Worm (Caenorhabditis elegans): ENCODE measurements around the gene gcy-27.

Gene gcy-27

DNA sequence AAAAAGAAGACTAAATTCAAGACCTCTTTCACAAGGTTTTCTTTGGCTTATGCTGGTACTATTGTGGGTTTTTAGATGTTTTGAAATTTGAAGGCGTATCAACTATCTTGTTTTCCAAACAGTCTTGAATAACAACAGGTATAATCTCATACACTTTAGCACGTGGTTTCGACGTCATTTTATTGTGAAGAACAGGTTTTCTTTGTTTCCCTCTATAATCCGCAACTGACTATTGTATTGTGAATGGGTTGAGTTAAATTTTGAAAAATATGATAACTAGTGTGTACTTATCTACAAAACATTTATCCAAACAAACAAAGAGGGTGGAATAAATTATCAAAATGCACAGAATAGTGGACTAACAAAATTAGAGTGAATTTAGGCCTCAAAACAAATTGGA, 4.8 kb upstream of the gcy-27 start:
- TF ChIP-seq klf-2 (GFP tag; conservative IDR thresholded peaks at IDR 0.05) (no peak), ztf-23 (GFP tag; IDR thresholded peaks at IDR 0.05) (no peak), med-1 (GFP tag; optimal IDR thresholded peaks at IDR 0.05; ENCODE audit: insufficient read depth) (no peak), flt-1 (GFP tag; IDR thresholded peaks at IDR 0.05) (no peak), cog-1 (tag; optimal IDR thresholded peaks at IDR 0.05) (no peak), tab-1 (GFP tag; IDR thresholded peaks at IDR 0.05) (no peak), ztf-29 (GFP tag; IDR thresholded peaks at IDR 0.05) (no peak), T22C8.4 (GFP tag; IDR thresholded peaks at IDR 0.05) (no peak), ref-1 (GFP tag; conservative IDR thresholded peaks at IDR 0.05) (no peak)

ce11 chrIV:17440417-17440816, 4.0 kb upstream of the gcy-27 start, which contains the start of gene F08A7.1:
Gene F08A7.1, plus strand, starts transcription at chrIV:17440607.
- no peak for TF ChIP-seq flt-1 (GFP tag; IDR thresholded peaks at IDR 0.05)
- no peak for TF ChIP-seq cog-1 (tag; optimal IDR thresholded peaks at IDR 0.05)
- no peak for TF ChIP-seq tab-1 (GFP tag; IDR thresholded peaks at IDR 0.05)
- no peak for TF ChIP-seq ztf-23 (GFP tag; IDR thresholded peaks at IDR 0.05)
- TF ChIP-seq klf-2 (GFP tag; conservative IDR thresholded peaks at IDR 0.05): no peak
- TF ChIP-seq med-1 (GFP tag; optimal IDR thresholded peaks at IDR 0.05; ENCODE audit: insufficient read depth): no peak
- TF ChIP-seq T22C8.4 (GFP tag; IDR thresholded peaks at IDR 0.05): no peak

- TF ChIP-seq ztf-23 (GFP tag; IDR thresholded peaks at IDR 0.05) (no peak), klf-2 (GFP tag; conservative IDR thresholded peaks at IDR 0.05) (no peak), ztf-29 (GFP tag; IDR thresholded peaks at IDR 0.05) (no peak)
These were observed 3.5 kb upstream of the gcy-27 start, which contains the start of gene C06A12.19 for ce11 chrIV:17440001-17440400. Gene C06A12.19, minus strand, starts transcription at chrIV:17440101.

ce11 chrIV:17437038-17437437, 586 bp upstream of the gcy-27 start, which contains the start of gene C06A12.8:
Gene C06A12.8, plus strand, starts transcription at chrIV:17437338.
- no peak for TF ChIP-seq cog-1 (tag; optimal IDR thresholded peaks at IDR 0.05)
- TF ChIP-seq flt-1 (GFP tag; IDR thresholded peaks at IDR 0.05): no peak
- no peak for TF ChIP-seq T22C8.4 (GFP tag; IDR thresholded peaks at IDR 0.05)
- TF ChIP-seq klf-2 (GFP tag; conservative IDR thresholded peaks at IDR 0.05): no peak
- no peak for TF ChIP-seq med-1 (GFP tag; optimal IDR thresholded peaks at IDR 0.05; ENCODE audit: insufficient read depth)
- no peak for TF ChIP-seq ztf-29 (GFP tag; IDR thresholded peaks at IDR 0.05)
- no peak for TF ChIP-seq ztf-23 (GFP tag; IDR thresholded peaks at IDR 0.05)
- TF ChIP-seq tab-1 (GFP tag; IDR thresholded peaks at IDR 0.05): no peak
- no peak for TF ChIP-seq ref-1 (GFP tag; conservative IDR thresholded peaks at IDR 0.05)

ce11 chrIV:17435228-17435627, 1.2 kb downstream of the gcy-27 start:
- TF ChIP-seq ztf-29 (GFP tag; IDR thresholded peaks at IDR 0.05) (no peak), tab-1 (GFP tag; IDR thresholded peaks at IDR 0.05) (no peak), flt-1 (GFP tag; IDR thresholded peaks at IDR 0.05) (no peak), ztf-23 (GFP tag; IDR thresholded peaks at IDR 0.05) (no peak), cog-1 (tag; optimal IDR thresholded peaks at IDR 0.05) (no peak), klf-2 (GFP tag; conservative IDR thresholded peaks at IDR 0.05) (no peak)

DNA sequence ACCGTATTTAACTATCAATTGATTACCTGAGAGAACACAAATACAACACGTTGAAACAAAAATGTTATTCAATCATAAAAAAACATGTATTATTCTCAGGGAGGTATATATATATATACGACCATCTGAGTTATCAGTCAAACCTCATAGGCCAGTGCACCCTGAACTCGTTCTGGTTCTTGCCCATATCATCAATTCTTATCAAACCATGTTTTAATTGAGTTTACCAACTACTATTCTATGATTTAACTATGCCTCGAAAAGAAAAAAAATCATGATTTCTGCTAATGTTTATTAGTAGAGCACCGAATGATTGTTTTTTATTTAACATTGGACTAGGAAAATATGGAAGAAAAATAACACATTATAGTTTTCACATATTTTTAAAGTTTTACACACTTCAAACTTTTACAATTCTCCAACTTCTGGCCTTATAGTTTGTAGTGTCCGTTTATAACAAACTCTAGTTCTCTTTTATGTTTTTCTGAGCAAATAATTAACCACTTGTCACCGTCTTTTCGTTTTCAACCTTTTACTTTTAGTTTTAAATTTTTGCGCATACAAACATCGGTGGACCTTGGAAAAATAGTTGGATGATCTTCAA, 4.1 kb downstream of the gcy-27 start:
- no peak for TF ChIP-seq klf-2 (GFP tag; conservative IDR thresholded peaks at IDR 0.05)
- TF ChIP-seq cog-1 (tag; optimal IDR thresholded peaks at IDR 0.05): no peak
- no peak for TF ChIP-seq flt-1 (GFP tag; IDR thresholded peaks at IDR 0.05)
- TF ChIP-seq ztf-23 (GFP tag; IDR thresholded peaks at IDR 0.05): no peak
- no peak for TF ChIP-seq T22C8.4 (GFP tag; IDR thresholded peaks at IDR 0.05)
- TF ChIP-seq tab-1 (GFP tag; IDR thresholded peaks at IDR 0.05): no peak
- no peak for TF ChIP-seq ref-1 (GFP tag; conservative IDR thresholded peaks at IDR 0.05)
- no peak for TF ChIP-seq ztf-29 (GFP tag; IDR thresholded peaks at IDR 0.05)
- TF ChIP-seq med-1 (GFP tag; optimal IDR thresholded peaks at IDR 0.05; ENCODE audit: insufficient read depth): no peak

ce11 chrIV:17431287-17431686, 5.2 kb downstream of the gcy-27 start, which contains the start of gene lact-6:
Gene lact-6, minus strand, starts transcription at chrIV:17431387.
- no peak for TF ChIP-seq ztf-23 (GFP tag; IDR thresholded peaks at IDR 0.05)
- TF ChIP-seq klf-2 (GFP tag; conservative IDR thresholded peaks at IDR 0.05): no peak
- no peak for TF ChIP-seq med-1 (GFP tag; optimal IDR thresholded peaks at IDR 0.05; ENCODE audit: insufficient read depth)
- no peak for TF ChIP-seq cog-1 (tag; optimal IDR thresholded peaks at IDR 0.05)
- no peak for TF ChIP-seq ref-1 (GFP tag; conservative IDR thresholded peaks at IDR 0.05)
- TF ChIP-seq ztf-29 (GFP tag; IDR thresholded peaks at IDR 0.05): no peak
- no peak for TF ChIP-seq T22C8.4 (GFP tag; IDR thresholded peaks at IDR 0.05)
- no peak for TF ChIP-seq flt-1 (GFP tag; IDR thresholded peaks at IDR 0.05)
- no peak for TF ChIP-seq tab-1 (GFP tag; IDR thresholded peaks at IDR 0.05)

ce11 chrIV:17427423-17427822, 9.0 kb downstream of the gcy-27 start, which contains the start of gene C06A12.3:
Gene C06A12.3, plus strand, starts transcription at chrIV:17427723.
- TF ChIP-seq flt-1 (GFP tag; IDR thresholded peaks at IDR 0.05): no peak
- no peak for TF ChIP-seq ztf-23 (GFP tag; IDR thresholded peaks at IDR 0.05)
- TF ChIP-seq ztf-29 (GFP tag; IDR thresholded peaks at IDR 0.05): no peak
- TF ChIP-seq med-1 (GFP tag; optimal IDR thresholded peaks at IDR 0.05; ENCODE audit: insufficient read depth): no peak
- TF ChIP-seq T22C8.4 (GFP tag; IDR thresholded peaks at IDR 0.05): no peak
- no peak for TF ChIP-seq klf-2 (GFP tag; conservative IDR thresholded peaks at IDR 0.05)
- no peak for TF ChIP-seq tab-1 (GFP tag; IDR thresholded peaks at IDR 0.05)
- TF ChIP-seq ref-1 (GFP tag; conservative IDR thresholded peaks at IDR 0.05): no peak
- no peak for TF ChIP-seq cog-1 (tag; optimal IDR thresholded peaks at IDR 0.05)

- TF ChIP-seq flt-1 (GFP tag; IDR thresholded peaks at IDR 0.05): no peak
- no peak for TF ChIP-seq T22C8.4 (GFP tag; IDR thresholded peaks at IDR 0.05)
- TF ChIP-seq med-1 (GFP tag; optimal IDR thresholded peaks at IDR 0.05; ENCODE audit: insufficient read depth): no peak
- TF ChIP-seq ref-1 (GFP tag; conservative IDR thresholded peaks at IDR 0.05): no peak
- no peak for TF ChIP-seq tab-1 (GFP tag; IDR thresholded peaks at IDR 0.05)
- no peak for TF ChIP-seq ztf-29 (GFP tag; IDR thresholded peaks at IDR 0.05)
- no peak for TF ChIP-seq cog-1 (tag; optimal IDR thresholded peaks at IDR 0.05)
- no peak for TF ChIP-seq ztf-23 (GFP tag; IDR thresholded peaks at IDR 0.05)
- no peak for TF ChIP-seq klf-2 (GFP tag; conservative IDR thresholded peaks at IDR 0.05)
These were observed 9.5 kb downstream of the gcy-27 start for ce11 chrIV:17426970-17427369.

- TF ChIP-seq flt-1 (GFP tag; IDR thresholded peaks at IDR 0.05) (no peak), ztf-23 (GFP tag; IDR thresholded peaks at IDR 0.05) (no peak), med-1 (GFP tag; optimal IDR thresholded peaks at IDR 0.05; ENCODE audit: insufficient read depth) (no peak), klf-2 (GFP tag; conservative IDR thresholded peaks at IDR 0.05) (no peak)
These were observed 18.7 kb downstream of the gcy-27 start, which contains the start of gene npr-26 for ce11 chrIV:17417723-17418122. Gene npr-26, minus strand, starts transcription at chrIV:17417823.
